Fruit fly (Drosophila melanogaster): ENCODE data around the gene Spc25.

- TF ChIP-seq Dif (GFP tag; optimal IDR thresholded peaks at IDR 0.05; ENCODE audit: partially characterized antibody) (no peak), Sp1 (GFP tag; optimal IDR thresholded peaks at IDR 0.05) (no peak), Myc (optimal IDR thresholded peaks at IDR 0.05) (no peak), sv (GFP tag; optimal IDR thresholded peaks at IDR 0.05) (no peak), CG9705 (GFP tag; optimal IDR thresholded peaks at IDR 0.05) (no peak), Hr83 (GFP tag; optimal IDR thresholded peaks at IDR 0.05; ENCODE audit: poor library complexity, severe bottlenecking) (no peak), fru (GFP tag; optimal IDR thresholded peaks at IDR 0.05) (no peak)
These were observed 24.4 kb downstream of the Spc25 start, which contains the start of gene CG31342 for dm6 chr3R:12985828-12986530.

All from whole organism, wandering third instar larva.